Fruit fly (Drosophila melanogaster): Measurements from ENCODE around the gene kmr.

The kmr gene

DNA sequence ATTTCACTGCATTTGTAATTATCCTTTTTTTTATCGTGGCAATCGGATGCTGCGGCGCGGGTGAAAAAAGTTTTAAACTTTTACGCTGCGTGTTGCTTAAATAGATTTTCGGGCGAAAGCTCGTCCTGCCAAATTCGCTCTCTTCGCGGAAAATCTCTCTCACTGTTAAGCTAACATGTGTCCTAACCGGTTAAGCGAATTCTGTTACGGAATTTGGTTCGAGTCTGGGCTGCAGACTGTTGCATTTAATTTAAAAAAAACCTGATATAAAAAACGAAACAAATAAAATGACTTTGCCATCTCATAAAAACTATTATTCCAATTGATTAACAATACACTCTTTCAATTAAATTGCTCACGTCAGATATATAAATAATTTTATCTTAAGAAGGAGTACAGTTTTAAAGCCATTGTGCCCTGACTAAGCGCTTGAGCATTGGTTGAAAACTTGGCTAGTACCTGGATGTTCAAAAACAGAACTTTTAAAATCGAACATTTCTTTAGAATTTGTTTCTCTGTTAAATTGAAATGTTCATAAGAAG lies 40.4 kb upstream of the kmr start, which contains the start of gene Task6 (continued):
- TF ChIP-seq CG13624 (GFP tag; optimal IDR thresholded peaks at IDR 0.05) (no peak), sqz (GFP tag; optimal IDR thresholded peaks at IDR 0.05) (peak; percentile 6), fd102C (GFP tag; optimal IDR thresholded peaks at IDR 0.05) (no peak), CoRest (tag; optimal IDR thresholded peaks at IDR 0.05) (peak; percentile 14), gcm2 (GFP tag; optimal IDR thresholded peaks at IDR 0.05) (no peak), cad (GFP tag; optimal IDR thresholded peaks at IDR 0.05) (peak; percentile 78), CG7928 (GFP tag; optimal IDR thresholded peaks at IDR 0.05) (no peak), Trl (optimal IDR thresholded peaks at IDR 0.05) (peak in 1 of 2 experiments; percentile 20), Trl (GFP tag; optimal IDR thresholded peaks at IDR 0.05) (no peak), trem (tag; optimal IDR thresholded peaks at IDR 0.05) (peak; percentile 9), CG14710 (tag; optimal IDR thresholded peaks at IDR 0.05) (peak; percentile 48), CG12659 (GFP tag; optimal IDR thresholded peaks at IDR 0.05) (no peak), zfh2 (GFP tag; optimal IDR thresholded peaks at IDR 0.05) (no peak), H15 (GFP tag; IDR thresholded peaks at IDR 0.05) (no peak), zfh1 (GFP tag; IDR thresholded peaks at IDR 0.05) (no peak), CG3407 (GFP tag; optimal IDR thresholded peaks at IDR 0.05) (no peak), Sry-δ (GFP tag; optimal IDR thresholded peaks at IDR 0.05) (no peak), CG10267 (tag; optimal IDR thresholded peaks at IDR 0.05) (peak; percentile 6), CG3163 (GFP tag; optimal IDR thresholded peaks at IDR 0.05) (no peak), Chrac-16 (GFP tag; optimal IDR thresholded peaks at IDR 0.05) (no peak), nerfin-1 (tag; optimal IDR thresholded peaks at IDR 0.05) (peak; percentile 79)

dm6 chr3R:13676137-13677086 lies 38.6 kb upstream of the kmr start, which contains the start of the genes Lkb1 and CG9588:
Gene Lkb1, plus strand, starts transcription at chr3R:13676549.
Gene CG9588, minus strand, starts transcription at chr3R:13676681.
- TF ChIP-seq wek (GFP tag; optimal IDR thresholded peaks at IDR 0.05) (no peak), CG7357 (GFP tag; IDR thresholded peaks at IDR 0.05) (peak; percentile 72; the same call in 1 of the 3 replicates), MESR4 (GFP tag; optimal IDR thresholded peaks at IDR 0.05) (peak; percentile 85), luna (GFP tag; optimal IDR thresholded peaks at IDR 0.05) (no peak), bigmax (GFP tag; optimal IDR thresholded peaks at IDR 0.05) (no peak), CG12744 (GFP tag; optimal IDR thresholded peaks at IDR 0.05) (no peak), CG10565 (GFP tag; optimal IDR thresholded peaks at IDR 0.05) (no peak), ci (GFP tag; IDR thresholded peaks at IDR 0.05) (peak; percentile 88), Neu2 (GFP tag; optimal IDR thresholded peaks at IDR 0.05; ENCODE audit: borderline replicate concordance) (no peak), CG17912 (GFP tag; optimal IDR thresholded peaks at IDR 0.05) (no peak), al (GFP tag; IDR thresholded peaks at IDR 0.05) (peak; percentile 48; the same call in 1 of the 2 replicates), stc (GFP tag; IDR thresholded peaks at IDR 0.05) (no peak), Mad (GFP tag; optimal IDR thresholded peaks at IDR 0.05) (peak; percentile 2), jigr1 (GFP tag; IDR thresholded peaks at IDR 0.05) (peak; percentile 79), Eip74EF (GFP tag; optimal IDR thresholded peaks at IDR 0.05) (no peak), Pdp1 (GFP tag; optimal IDR thresholded peaks at IDR 0.05) (peak; percentile 38 to 41), lola (GFP tag; optimal IDR thresholded peaks at IDR 0.05) (peak in 1 of 3 experiments; percentile 20), hkb (optimal IDR thresholded peaks at IDR 0.05) (no peak), hkb (GFP tag; IDR thresholded peaks at IDR 0.05) (peak; percentile 78), CG30020 (tag; optimal IDR thresholded peaks at IDR 0.05) (no peak), YL-1 (GFP tag; optimal IDR thresholded peaks at IDR 0.05) (peak; percentile 88), sima (GFP tag; optimal IDR thresholded peaks at IDR 0.05) (no peak), sd (tag; optimal IDR thresholded peaks at IDR 0.05) (no peak), HLH54F (GFP tag; optimal IDR thresholded peaks at IDR 0.05) (peak; percentile 68), CG3995 (GFP tag; optimal IDR thresholded peaks at IDR 0.05) (no peak), CG4404 (GFP tag; IDR thresholded peaks at IDR 0.05) (peak; percentile 60), chm (GFP tag; IDR thresholded peaks at IDR 0.05) (peak; percentile 78), CG15073 (GFP tag; optimal IDR thresholded peaks at IDR 0.05) (no peak)
